Fruit fly (Drosophila melanogaster) whole organism, wandering third instar larva: ENCODE data around the gene Ppt2.

Experiments used
- Abd-B ChIP-seq: fragments of >200 bp; optimal IDR thresholded peaks from 2 replicates; lab custom pipeline; 2017; ENCODE audit warnings: missing biosample characterization, missing genetic modification characterization
- CG32264 ChIP-seq: fragments of 200-800 bp; sonication (Bioruptor generic); optimal IDR thresholded peaks from 2 replicates; lab custom pipeline; 2016; ENCODE audit warnings: missing biosample characterization, missing genetic modification characterization
- CG9705 ChIP-seq: fragments of 200-800 bp; sonication (Bioruptor generic); optimal IDR thresholded peaks from 2 replicates; lab custom pipeline; 2018; ENCODE audit warnings: missing biosample characterization, mild to moderate bottlenecking, missing genetic modification characterization
- CrebA ChIP-seq: fragments of 200-800 bp; sonication (Bioruptor generic); optimal IDR thresholded peaks from 2 replicates; lab custom pipeline; 2016; ENCODE audit warnings: missing biosample characterization, mild to moderate bottlenecking, missing genetic modification characterization, borderline replicate concordance
- Dfd ChIP-seq: fragments of >200 bp; optimal IDR thresholded peaks from 2 replicates; lab custom pipeline; 2017; ENCODE audit warnings: missing biosample characterization, missing genetic modification characterization
- Dif ChIP-seq: fragments of 200-275, 200-300 bp; sonication (Bioruptor generic); optimal IDR thresholded peaks from 2 replicates; lab custom pipeline; 2018; ENCODE audit warnings: missing biosample characterization, missing genetic modification characterization; ENCODE audit not compliant: partially characterized antibody
- GATAd ChIP-seq: sonication (Bioruptor generic); optimal IDR thresholded peaks from 2 replicates; lab custom pipeline; 2016; ENCODE audit warnings: missing biosample characterization, missing genetic modification characterization
- HLH106 ChIP-seq: fragments of 200-800 bp; optimal IDR thresholded peaks from 3 replicates; lab custom pipeline; 2019; ENCODE audit warnings: missing biosample characterization, mild to moderate bottlenecking, missing genetic modification characterization, moderate library complexity
- Hnf4 ChIP-seq: fragments of 200-800 bp; sonication (Bioruptor generic); optimal IDR thresholded peaks from 2 replicates; lab custom pipeline; 2016; ENCODE audit warnings: missing biosample characterization, mild to moderate bottlenecking, missing genetic modification characterization
- Hr78 ChIP-seq: fragments of >200 bp; optimal IDR thresholded peaks from 2 replicates; lab custom pipeline; 2017; ENCODE audit warnings: missing biosample characterization, missing genetic modification characterization
- Hr83 ChIP-seq: fragments of 200-300 bp; sonication (Bioruptor generic); optimal IDR thresholded peaks from 2 replicates; lab custom pipeline; 2016; ENCODE audit warnings: missing biosample characterization, mild to moderate bottlenecking, missing genetic modification characterization, moderate library complexity; ENCODE audit not compliant: poor library complexity, severe bottlenecking
- Jra ChIP-seq: sonication (Bioruptor generic); optimal IDR thresholded peaks from 2 replicates; lab custom pipeline; 2016; ENCODE audit warnings: missing biosample characterization, missing genetic modification characterization
- Mio ChIP-seq: sonication (Bioruptor generic); optimal IDR thresholded peaks from 2 replicates; lab custom pipeline; 2016; ENCODE audit warnings: missing biosample characterization, missing genetic modification characterization
- Myc ChIP-seq: fragments of >200 bp; optimal IDR thresholded peaks from 2 replicates; lab custom pipeline; 2017
- N ChIP-seq: fragments of >200 bp; optimal IDR thresholded peaks from 2 replicates; lab custom pipeline; 2018; ENCODE audit warnings: missing biosample characterization, missing external identifiers, missing genetic modification characterization
- OdsH ChIP-seq: fragments of 200-800 bp; sonication (Bioruptor generic); optimal IDR thresholded peaks from 2 replicates; lab custom pipeline; 2016; ENCODE audit warnings: missing biosample characterization, mild to moderate bottlenecking, missing genetic modification characterization
- Rel ChIP-seq, 2 experiments: fragments of 200-800 bp; sonication (Bioruptor generic) in 1 of 2; optimal IDR thresholded peaks; 2 replicates in 1 of 2; 3 replicates in 1 of 2; lab custom pipeline; 2016 to 2019; ENCODE audit warnings: mild to moderate bottlenecking in 2 of 2, missing biosample characterization in 2 of 2, missing genetic modification characterization in 2 of 2, moderate library complexity in 1 of 2
- Sp1 ChIP-seq: fragments of 200-800 bp; sonication (Bioruptor generic); optimal IDR thresholded peaks from 3 replicates; lab custom pipeline; 2019; ENCODE audit warnings: missing biosample characterization, mild to moderate bottlenecking, missing genetic modification characterization, moderate library complexity
- Vsx2 ChIP-seq: fragments of 200-300, 225-300 bp; sonication (Bioruptor generic); optimal IDR thresholded peaks from 2 replicates; lab custom pipeline; 2018; ENCODE audit warnings: missing biosample characterization, missing genetic modification characterization; ENCODE audit not compliant: partially characterized antibody
- br ChIP-seq: fragments of 200-800 bp; sonication (Bioruptor generic); optimal IDR thresholded peaks from 2 replicates; lab custom pipeline; 2016; ENCODE audit warnings: missing biosample characterization, missing genetic modification characterization
- brk ChIP-seq: fragments of 200-800 bp; sonication (Bioruptor generic); optimal IDR thresholded peaks from 2 replicates; lab custom pipeline; 2016; ENCODE audit warnings: missing biosample characterization, mild to moderate bottlenecking, missing genetic modification characterization
- dl ChIP-seq, 2 experiments: fragments of 175-275, 200-275 bp in 1 of 2; fragments of 200-275 bp in 1 of 2; sonication (Bioruptor generic); optimal IDR thresholded peaks; lab custom pipeline; 2018; ENCODE audit warnings: mild to moderate bottlenecking in 2 of 2, missing biosample characterization in 2 of 2, missing genetic modification characterization in 2 of 2, moderate library complexity in 2 of 2; ENCODE audit not compliant: partially characterized antibody in 2 of 2, insufficient read depth in 1 of 2
- dmrt93B ChIP-seq: fragments of 200-800 bp; sonication (Bioruptor generic); optimal IDR thresholded peaks from 2 replicates; lab custom pipeline; 2018; ENCODE audit warnings: missing biosample characterization, mild to moderate bottlenecking, missing genetic modification characterization
- dsf ChIP-seq: sonication (Bioruptor generic); optimal IDR thresholded peaks from 2 replicates; lab custom pipeline; 2016; ENCODE audit warnings: missing biosample characterization, missing genetic modification characterization, borderline replicate concordance
- ey ChIP-seq: fragments of 200-800 bp; sonication (Bioruptor generic); optimal IDR thresholded peaks from 2 replicates; lab custom pipeline; 2016; ENCODE audit warnings: missing biosample characterization, missing genetic modification characterization
- foxo ChIP-seq, 2 experiments: fragments of 200-800 bp; sonication (Bioruptor generic); optimal IDR thresholded peaks; 2 replicates in 1 of 2; 3 replicates in 1 of 2; lab custom pipeline; 2016 to 2017; ENCODE audit warnings: missing biosample characterization in 2 of 2, missing genetic modification characterization in 2 of 2
- fru ChIP-seq: fragments of 200-800 bp; sonication (Bioruptor generic); optimal IDR thresholded peaks from 3 replicates; lab custom pipeline; 2016; ENCODE audit warnings: missing biosample characterization, mild to moderate bottlenecking, missing genetic modification characterization
- h ChIP-seq: fragments of 200-800 bp; sonication (Bioruptor generic); optimal IDR thresholded peaks from 3 replicates; lab custom pipeline; 2016; ENCODE audit warnings: missing biosample characterization, mild to moderate bottlenecking, missing genetic modification characterization
- jim ChIP-seq: fragments of 175-275, 200-325 bp; sonication (Bioruptor generic); optimal IDR thresholded peaks from 2 replicates; lab custom pipeline; 2016; ENCODE audit warnings: missing biosample characterization, mild to moderate bottlenecking, missing genetic modification characterization
- lola ChIP-seq: fragments of >200 bp; optimal IDR thresholded peaks from 2 replicates; lab custom pipeline; 2017; ENCODE audit warnings: missing biosample characterization, missing genetic modification characterization
- pan ChIP-seq: fragments of >200 bp; optimal IDR thresholded peaks from 2 replicates; lab custom pipeline; 2017
- psq ChIP-seq: fragments of 200-800 bp; sonication (Bioruptor generic); optimal IDR thresholded peaks from 3 replicates; lab custom pipeline; 2017; ENCODE audit warnings: missing biosample characterization, mild to moderate bottlenecking, missing genetic modification characterization, moderate library complexity
- rgr ChIP-seq: fragments of 200-800 bp; sonication (Bioruptor generic); optimal IDR thresholded peaks from 3 replicates; lab custom pipeline; 2016; ENCODE audit warnings: missing biosample characterization, mild to moderate bottlenecking, missing genetic modification characterization
- sage ChIP-seq: fragments of 200-800 bp; sonication (Bioruptor generic); optimal IDR thresholded peaks from 2 replicates; lab custom pipeline; 2016; ENCODE audit warnings: missing biosample characterization, mild to moderate bottlenecking, missing genetic modification characterization
- sv ChIP-seq: fragments of 200-800 bp; sonication (Bioruptor generic); optimal IDR thresholded peaks from 3 replicates; lab custom pipeline; 2016; ENCODE audit warnings: missing biosample characterization, missing genetic modification characterization
- tai ChIP-seq: sonication (Bioruptor generic); optimal IDR thresholded peaks from 2 replicates; lab custom pipeline; 2016; ENCODE audit warnings: missing biosample characterization, missing genetic modification characterization
- usp ChIP-seq: fragments of >200 bp; optimal IDR thresholded peaks from 2 replicates; lab custom pipeline; 2017; ENCODE audit warnings: missing biosample characterization, missing genetic modification characterization
- woc ChIP-seq: sonication (Bioruptor generic); optimal IDR thresholded peaks from 2 replicates; lab custom pipeline; 2016; ENCODE audit warnings: missing biosample characterization, mild to moderate bottlenecking, missing genetic modification characterization

Gene Ppt2

dm6 chr2L:11322115-11322514 is 42.0 kb downstream of the Ppt2 start:
- TF ChIP-seq sage (GFP tag; lab: Kevin White, UChicago) = no peak
- peak; percentile 16 for TF ChIP-seq HLH106 (tag; lab: Kevin White, UChicago)

dm6 chr2L:11322800-11323199 is 42.7 kb downstream of the Ppt2 start:
- TF ChIP-seq foxo (GFP tag; optimal IDR thresholded peaks at IDR 0.05; lab: Kevin White, UChicago) (no peak), Abd-B (GFP tag; lab: Kevin White, UChicago) (no peak), Mio (GFP tag; lab: Kevin White, UChicago) (no peak), CG9705 (GFP tag; lab: Kevin White, UChicago) (no peak), dsf (GFP tag; lab: Kevin White, UChicago) (no peak), Rel (GFP tag; optimal IDR thresholded peaks at IDR 0.05; lab: Kevin White, UChicago) (no peak), Rel (tag; optimal IDR thresholded peaks at IDR 0.05; lab: Kevin White, UChicago) (no peak), Hr78 (no peak), jim (GFP tag; lab: Kevin White, UChicago) (no peak), sv (GFP tag; lab: Kevin White, UChicago) (no peak), Dfd (no peak), dl (GFP tag; optimal IDR thresholded peaks at IDR 0.05; lab: Kevin White, UChicago; ENCODE audit: insufficient read depth in 1 of 2, partially characterized antibody in 2 of 2) (no peak), HLH106 (tag; lab: Kevin White, UChicago) (no peak), tai (no peak), Hnf4 (no peak), Jra (GFP tag; lab: Kevin White, UChicago) (no peak), dmrt93B (no peak), Sp1 (no peak), ey (GFP tag; lab: Kevin White, UChicago) (no peak)

- TF ChIP-seq CrebA (GFP tag; lab: Kevin White, UChicago) = peak; percentile 73
- peak; percentile 88 for TF ChIP-seq woc (GFP tag; lab: Kevin White, UChicago)
- TF ChIP-seq pan = no peak
- TF ChIP-seq dsf (GFP tag; lab: Kevin White, UChicago) = peak; percentile 54
- no peak for TF ChIP-seq Hr83 (GFP tag; lab: Kevin White, UChicago)
- TF ChIP-seq Vsx2 (GFP tag; lab: Kevin White, UChicago) = no peak
- no peak for TF ChIP-seq dl (GFP tag; optimal IDR thresholded peaks at IDR 0.05; lab: Kevin White, UChicago; ENCODE audit: insufficient read depth in 1 of 2, partially characterized antibody in 2 of 2)
- TF ChIP-seq psq = peak; percentile 86
- TF ChIP-seq sage (GFP tag; lab: Kevin White, UChicago) = peak; percentile 80
- no peak for TF ChIP-seq jim (GFP tag; lab: Kevin White, UChicago)
- TF ChIP-seq Abd-B (GFP tag; lab: Kevin White, UChicago) = no peak
- peak; percentile 88 for TF ChIP-seq Sp1
- TF ChIP-seq fru (GFP tag; lab: Kevin White, UChicago) = peak; percentile 94
- no peak for TF ChIP-seq lola
- no peak for TF ChIP-seq Myc (lab: Kevin White, UChicago)
- peak; percentile 94 for TF ChIP-seq rgr
- no peak for TF ChIP-seq Dif (GFP tag; lab: Kevin White, UChicago)
- peak; percentile 68 for TF ChIP-seq CG9705 (GFP tag; lab: Kevin White, UChicago)
- TF ChIP-seq dmrt93B = peak; percentile 77
- peak; percentile 94 for TF ChIP-seq h (GFP tag; lab: Kevin White, UChicago)
- TF ChIP-seq sv (GFP tag; lab: Kevin White, UChicago) = no peak
- peak; percentile 43 for TF ChIP-seq Mio (GFP tag; lab: Kevin White, UChicago)
- TF ChIP-seq foxo (GFP tag; optimal IDR thresholded peaks at IDR 0.05; lab: Kevin White, UChicago) = peak; percentile 33 to 94
- peak; percentile 94 for TF ChIP-seq ey (GFP tag; lab: Kevin White, UChicago)
- TF ChIP-seq brk (GFP tag; lab: Kevin White, UChicago) = peak; percentile 78
- peak; percentile 81 for TF ChIP-seq CG32264 (GFP tag; lab: Kevin White, UChicago)
- no peak for TF ChIP-seq Hr78
- TF ChIP-seq tai = peak; percentile 86
- TF ChIP-seq OdsH (GFP tag; lab: Kevin White, UChicago) = peak; percentile 93
- no peak for TF ChIP-seq N (GFP tag; lab: Kevin White, UChicago)
- TF ChIP-seq GATAd (GFP tag; lab: Kevin White, UChicago) = peak; percentile 30
- peak; percentile 73 for TF ChIP-seq Rel (GFP tag; optimal IDR thresholded peaks at IDR 0.05; lab: Kevin White, UChicago)
- TF ChIP-seq Rel (tag; optimal IDR thresholded peaks at IDR 0.05; lab: Kevin White, UChicago) = peak; percentile 45
- no peak for TF ChIP-seq Dfd
- TF ChIP-seq Hnf4 = peak; percentile 93
- TF ChIP-seq br (GFP tag; lab: Kevin White, UChicago) = peak; percentile 92
- TF ChIP-seq usp (GFP tag; lab: Kevin White, UChicago) = no peak
- TF ChIP-seq HLH106 (tag; lab: Kevin White, UChicago) = peak; percentile 89
- TF ChIP-seq Jra (GFP tag; lab: Kevin White, UChicago) = peak; percentile 58
Measured at dm6 chr2L:11323917-11324316, 43.8 kb downstream of the Ppt2 start.
